Worm (Caenorhabditis elegans): ENCODE data around the gene mboa-4.

DNA sequence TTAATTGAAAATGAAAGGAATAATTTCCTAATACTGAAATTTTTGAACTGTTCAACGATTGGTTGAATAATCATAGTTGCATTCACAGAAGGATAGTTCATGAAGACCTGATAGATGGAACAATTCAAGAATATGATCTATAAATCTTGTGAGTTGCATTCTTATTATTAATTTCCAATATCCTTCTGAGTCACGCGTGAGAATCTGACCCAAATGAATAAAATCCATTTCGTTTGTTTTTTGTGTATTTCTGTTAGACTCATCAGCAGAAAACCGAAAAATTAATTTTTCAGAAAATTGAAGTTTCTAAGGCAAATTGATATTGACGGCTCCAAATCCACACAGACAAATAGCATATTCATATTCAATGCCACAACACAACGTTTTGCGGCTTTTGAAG, 29.6 kb upstream of the mboa-4 start, which contains the start of gene fbxb-79:
- no peak for TF ChIP-seq him-1 (tag; optimal IDR thresholded peaks at IDR 0.05)
- no peak for TF ChIP-seq W03F9.2 (tag; optimal IDR thresholded peaks at IDR 0.05)
- TF ChIP-seq dao-5 (tag; optimal IDR thresholded peaks at IDR 0.05) = no peak

Measured in whole organism, L4/young adult.